Worm (Caenorhabditis elegans) whole organism, late embryonic: ENCODE data around the gene C39B10.4.

ENCODE experiments used
- ama-1 ChIP-seq: fragments of 150-350 bp; optimal IDR thresholded peaks from 2 replicates; lab custom pipeline; 2014
- odd-2 ChIP-seq: sonication (generic microtip); optimal IDR thresholded peaks from 2 replicates; lab custom pipeline; 2017; ENCODE audit warnings: antibody characterized with exemption, mild to moderate bottlenecking, missing genetic modification characterization, missing compliant biosample characterization
- sox-4 ChIP-seq: sonication (generic microtip); optimal IDR thresholded peaks from 2 replicates; lab custom pipeline; 2017; ENCODE audit warnings: mild to moderate bottlenecking, missing genetic modification characterization, inconsistent platforms, missing compliant biosample characterization

ce11 chrX:10428109-10428508 is 16.7 kb upstream of the C39B10.4 start:
- TF ChIP-seq odd-2 (tag; lab: Kevin White, UChicago): no peak
- no peak for TF ChIP-seq sox-4 (tag; lab: Kevin White, UChicago)
- TF ChIP-seq ama-1 (lab: Kevin White, UChicago): no peak
